Fruit fly (Drosophila melanogaster): ENCODE results near the gene CG31898.

DNA sequence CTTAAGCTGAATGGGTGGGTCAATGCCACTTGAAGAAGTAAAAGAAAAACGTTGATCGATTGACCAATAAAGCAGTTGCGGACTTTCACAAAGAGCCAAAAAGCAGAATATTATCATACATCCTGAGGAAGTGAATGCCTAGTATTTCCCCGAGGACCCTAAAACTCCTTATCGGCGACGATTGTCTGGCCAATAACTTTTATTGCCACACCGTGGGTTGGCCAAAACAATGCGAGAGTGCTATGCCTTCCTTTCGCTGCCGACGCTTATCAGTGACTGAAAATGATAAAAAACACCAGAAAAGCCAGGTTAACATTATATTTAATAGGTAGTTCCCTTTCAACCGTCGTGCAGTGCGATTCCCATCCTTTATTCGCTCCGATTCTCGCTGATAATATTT lies 48.4 kb upstream of the CG31898 start, which contains the start of gene Mur29B:
- TF ChIP-seq CG8478 (optimal IDR thresholded peaks at IDR 0.05) (no peak), CTCF (optimal IDR thresholded peaks at IDR 0.05) (no peak)

Data from S2 (cell line).